Fruit fly (Drosophila melanogaster) whole organism, embryonic: ENCODE data around the gene cv-c.

ENCODE experiments used
- CG11456 ChIP-seq: fragments of 200-800 bp; sonication (Bioruptor generic); IDR thresholded peaks from 3 replicates; pipeline ENCODE4 v1.3.6; 2022; ENCODE audit warnings: missing biosample characterization, missing genetic modification characterization
- CG12219 ChIP-seq: fragments of 200-800 bp; sonication (Bioruptor generic); optimal IDR thresholded peaks from 3 replicates; lab custom pipeline; 2018; ENCODE audit warnings: missing biosample characterization, mild to moderate bottlenecking, missing genetic modification characterization
- CG15479 ChIP-seq: fragments of 200-800 bp; sonication (Bioruptor generic); optimal IDR thresholded peaks from 3 replicates; lab custom pipeline; 2019; ENCODE audit warnings: missing biosample characterization, mild to moderate bottlenecking, missing genetic modification characterization, moderate library complexity
- CG7839 ChIP-seq: fragments of 200-800 bp; sonication (Bioruptor generic); optimal IDR thresholded peaks from 3 replicates; lab custom pipeline; 2018; ENCODE audit warnings: missing biosample characterization, mild to moderate bottlenecking, missing genetic modification characterization, moderate library complexity
- CG8359 ChIP-seq: fragments of 200-800 bp; sonication (Bioruptor generic); optimal IDR thresholded peaks from 2 replicates; lab custom pipeline; 2017; ENCODE audit warnings: missing biosample characterization, mild to moderate bottlenecking, missing genetic modification characterization, borderline replicate concordance
- CG8478 ChIP-seq: fragments of >200 bp; optimal IDR thresholded peaks from 2 replicates; lab custom pipeline; 2018
- CG9876 ChIP-seq: fragments of 200-800 bp; sonication (Bioruptor generic); optimal IDR thresholded peaks from 2 replicates; lab custom pipeline; 2016; ENCODE audit warnings: missing biosample characterization, missing genetic modification characterization
- Hey ChIP-seq: fragments of 200-800 bp; sonication (Bioruptor generic); optimal IDR thresholded peaks from 3 replicates; lab custom pipeline; 2018; ENCODE audit warnings: missing biosample characterization, mild to moderate bottlenecking, missing genetic modification characterization
- Sry-δ ChIP-seq: fragments of 200-800 bp; sonication (Bioruptor generic); optimal IDR thresholded peaks from 2 replicates; lab custom pipeline; 2016; ENCODE audit warnings: missing biosample characterization, missing genetic modification characterization
- klu ChIP-seq: fragments of 200-800 bp; sonication (Bioruptor generic); IDR thresholded peaks from 2 replicates; pipeline ENCODE4 v1.3.6; 2022; ENCODE audit warnings: missing biosample characterization, missing genetic modification characterization
- mam ChIP-seq: fragments of 200-800 bp; sonication (Bioruptor generic); optimal IDR thresholded peaks from 3 replicates; lab custom pipeline; 2016; ENCODE audit warnings: missing biosample characterization, missing genetic modification characterization
- onecut ChIP-seq: fragments of 200-800 bp; sonication (Bioruptor generic); IDR thresholded peaks from 2 replicates; pipeline ENCODE4 v1.3.6; 2022; ENCODE audit warnings: missing biosample characterization, missing genetic modification characterization
- sens-2 ChIP-seq: fragments of 200-800 bp; sonication (Bioruptor generic); IDR thresholded peaks from 2 replicates; pipeline ENCODE4 v1.3.6; 2022; ENCODE audit warnings: missing biosample characterization, missing genetic modification characterization
- sr ChIP-seq: fragments of 200-800 bp; sonication (Bioruptor generic); IDR thresholded peaks from 3 replicates; pipeline ENCODE4 v1.3.6; 2022; ENCODE audit warnings: missing biosample characterization, missing genetic modification characterization

DNA sequence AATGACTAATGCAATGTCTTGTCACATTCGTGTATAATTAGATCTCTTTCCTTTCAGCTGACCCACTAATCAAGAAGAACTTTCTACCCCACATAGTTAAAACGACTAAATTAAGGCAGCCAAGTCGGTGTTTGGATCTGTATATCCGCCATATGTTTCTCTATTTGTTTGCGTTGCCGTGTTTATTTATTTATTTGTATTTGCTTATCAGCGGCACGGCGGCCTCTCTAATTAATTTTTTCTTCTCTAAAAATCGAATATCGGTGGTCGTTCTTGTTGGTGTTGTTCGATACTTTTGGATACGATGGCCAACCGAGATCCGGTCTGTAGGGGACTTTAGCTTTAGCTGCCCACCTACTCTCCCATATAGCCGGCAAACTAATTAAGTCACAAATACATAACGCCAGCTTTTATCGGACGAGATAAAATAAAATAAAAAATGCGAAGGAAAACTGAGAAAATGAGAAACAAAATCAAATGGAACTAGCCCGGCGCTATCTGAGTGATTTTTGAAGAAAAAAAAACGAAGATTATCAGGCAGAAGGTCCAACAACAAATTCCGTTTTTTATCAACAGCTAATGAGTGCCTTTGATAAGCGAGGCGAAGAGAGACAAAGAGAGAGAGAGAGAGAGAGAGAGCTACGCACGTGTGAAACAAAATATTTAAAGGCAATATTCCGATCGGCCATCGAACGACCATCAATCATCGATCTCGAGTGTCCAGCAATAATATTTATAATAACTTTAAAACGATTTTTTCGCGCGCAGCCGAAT, 8.7 kb downstream of the cv-c start:
- TF ChIP-seq CG8359 (GFP tag; lab: Kevin White, UChicago) (no peak), CG11456 (GFP tag; lab: Robert Waterston, UW) (no peak), CG15479 (GFP tag; lab: Kevin White, UChicago) (no peak), klu (GFP tag; lab: Robert Waterston, UW) (no peak), CG9876 (no peak), CG12219 (GFP tag; lab: Kevin White, UChicago) (no peak), Hey (no peak), sens-2 (GFP tag; lab: Robert Waterston, UW) (no peak), CG8478 (lab: Kevin White, UChicago) (no peak), sr (GFP tag; lab: Robert Waterston, UW) (no peak), mam (no peak), CG7839 (tag; lab: Kevin White, UChicago) (no peak), onecut (GFP tag; lab: Robert Waterston, UW) (no peak), Sry-δ (no peak)
